Fruit fly (Drosophila melanogaster): ENCODE results near the gene Cipc.

The Cipc gene

dm6 chr3R:26072477-26072876 is 34.2 kb upstream of the Cipc start (continued):
- TF ChIP-seq dsf (GFP tag; optimal IDR thresholded peaks at IDR 0.05; ENCODE audit: borderline replicate concordance) (no peak), N (GFP tag; optimal IDR thresholded peaks at IDR 0.05) (no peak), sage (GFP tag; optimal IDR thresholded peaks at IDR 0.05) (peak; percentile 58), fru (GFP tag; optimal IDR thresholded peaks at IDR 0.05) (peak; percentile 79), Hr78 (GFP tag; optimal IDR thresholded peaks at IDR 0.05) (no peak), Myc (optimal IDR thresholded peaks at IDR 0.05) (no peak), br (GFP tag; optimal IDR thresholded peaks at IDR 0.05) (peak; percentile 77), OdsH (GFP tag; optimal IDR thresholded peaks at IDR 0.05) (peak; percentile 72)

- TF ChIP-seq OdsH (GFP tag; optimal IDR thresholded peaks at IDR 0.05) (peak; percentile 27), h (GFP tag; optimal IDR thresholded peaks at IDR 0.05) (peak; percentile 43), Dfd (GFP tag; optimal IDR thresholded peaks at IDR 0.05) (no peak), Hr83 (GFP tag; optimal IDR thresholded peaks at IDR 0.05; ENCODE audit: poor library complexity, severe bottlenecking) (no peak), CrebA (GFP tag; optimal IDR thresholded peaks at IDR 0.05; ENCODE audit: borderline replicate concordance) (no peak), brk (GFP tag; optimal IDR thresholded peaks at IDR 0.05) (no peak), Vsx2 (GFP tag; optimal IDR thresholded peaks at IDR 0.05; ENCODE audit: partially characterized antibody) (no peak), Abd-B (GFP tag; optimal IDR thresholded peaks at IDR 0.05) (no peak), jim (GFP tag; optimal IDR thresholded peaks at IDR 0.05) (no peak), Sp1 (GFP tag; optimal IDR thresholded peaks at IDR 0.05) (no peak), foxo (GFP tag; optimal IDR thresholded peaks at IDR 0.05) (peak in 1 of 2 experiments; percentile 42), dl (GFP tag; optimal IDR thresholded peaks at IDR 0.05; ENCODE audit: insufficient read depth in 1 of 2, partially characterized antibody in 2 of 2) (no peak), sv (GFP tag; optimal IDR thresholded peaks at IDR 0.05) (no peak), HLH106 (tag; optimal IDR thresholded peaks at IDR 0.05) (peak; percentile 35), Mio (GFP tag; optimal IDR thresholded peaks at IDR 0.05) (no peak), dsf (GFP tag; optimal IDR thresholded peaks at IDR 0.05; ENCODE audit: borderline replicate concordance) (no peak), psq (GFP tag; optimal IDR thresholded peaks at IDR 0.05) (peak; percentile 4), Jra (GFP tag; optimal IDR thresholded peaks at IDR 0.05) (no peak), Hnf4 (GFP tag; optimal IDR thresholded peaks at IDR 0.05) (no peak), Myc (optimal IDR thresholded peaks at IDR 0.05) (no peak), fru (GFP tag; optimal IDR thresholded peaks at IDR 0.05) (peak; percentile 46), pan (optimal IDR thresholded peaks at IDR 0.05) (no peak), lola (GFP tag; optimal IDR thresholded peaks at IDR 0.05) (no peak), GATAd (GFP tag; optimal IDR thresholded peaks at IDR 0.05) (no peak), N (GFP tag; optimal IDR thresholded peaks at IDR 0.05) (no peak), br (GFP tag; optimal IDR thresholded peaks at IDR 0.05) (peak; percentile 2), sage (GFP tag; optimal IDR thresholded peaks at IDR 0.05) (no peak), rgr (GFP tag; optimal IDR thresholded peaks at IDR 0.05) (peak; percentile 5), tai (GFP tag; optimal IDR thresholded peaks at IDR 0.05) (no peak), Hr78 (GFP tag; optimal IDR thresholded peaks at IDR 0.05) (no peak), woc (GFP tag; optimal IDR thresholded peaks at IDR 0.05) (no peak), Dif (GFP tag; optimal IDR thresholded peaks at IDR 0.05; ENCODE audit: partially characterized antibody) (no peak), CG9705 (GFP tag; optimal IDR thresholded peaks at IDR 0.05) (no peak), dmrt93B (GFP tag; optimal IDR thresholded peaks at IDR 0.05) (no peak), ey (GFP tag; optimal IDR thresholded peaks at IDR 0.05) (peak; percentile 8), CG32264 (GFP tag; optimal IDR thresholded peaks at IDR 0.05) (no peak), usp (GFP tag; optimal IDR thresholded peaks at IDR 0.05) (no peak), Rel (GFP tag; optimal IDR thresholded peaks at IDR 0.05) (no peak), Rel (tag; optimal IDR thresholded peaks at IDR 0.05) (no peak)
Observed at dm6 chr3R:26075252-26075651, 31.4 kb upstream of the Cipc start.

- no peak for TF ChIP-seq pan (optimal IDR thresholded peaks at IDR 0.05)
- peak; percentile 3 for TF ChIP-seq Rel (GFP tag; optimal IDR thresholded peaks at IDR 0.05)
- no peak for TF ChIP-seq Rel (tag; optimal IDR thresholded peaks at IDR 0.05)
- no peak for TF ChIP-seq N (GFP tag; optimal IDR thresholded peaks at IDR 0.05)
- no peak for TF ChIP-seq Dfd (GFP tag; optimal IDR thresholded peaks at IDR 0.05)
- peak; percentile 40 for TF ChIP-seq Hnf4 (GFP tag; optimal IDR thresholded peaks at IDR 0.05)
- peak; percentile 69 for TF ChIP-seq fru (GFP tag; optimal IDR thresholded peaks at IDR 0.05)
- TF ChIP-seq Hr83 (GFP tag; optimal IDR thresholded peaks at IDR 0.05; ENCODE audit: poor library complexity, severe bottlenecking) = no peak
- peak in 1 of 2 experiments; percentile 78 for TF ChIP-seq foxo (GFP tag; optimal IDR thresholded peaks at IDR 0.05)
- peak; percentile 60 for TF ChIP-seq OdsH (GFP tag; optimal IDR thresholded peaks at IDR 0.05)
- peak; percentile 8 for TF ChIP-seq CG9705 (GFP tag; optimal IDR thresholded peaks at IDR 0.05)
- no peak for TF ChIP-seq Mio (GFP tag; optimal IDR thresholded peaks at IDR 0.05)
- peak; percentile 54 for TF ChIP-seq psq (GFP tag; optimal IDR thresholded peaks at IDR 0.05)
- TF ChIP-seq Jra (GFP tag; optimal IDR thresholded peaks at IDR 0.05) = peak; percentile 29
- TF ChIP-seq sv (GFP tag; optimal IDR thresholded peaks at IDR 0.05) = no peak
- peak; percentile 62 for TF ChIP-seq br (GFP tag; optimal IDR thresholded peaks at IDR 0.05)
- peak; percentile 43 for TF ChIP-seq dmrt93B (GFP tag; optimal IDR thresholded peaks at IDR 0.05)
- no peak for TF ChIP-seq Myc (optimal IDR thresholded peaks at IDR 0.05)
- no peak for TF ChIP-seq jim (GFP tag; optimal IDR thresholded peaks at IDR 0.05)
- TF ChIP-seq Sp1 (GFP tag; optimal IDR thresholded peaks at IDR 0.05) = peak; percentile 75
- peak; percentile 79 for TF ChIP-seq h (GFP tag; optimal IDR thresholded peaks at IDR 0.05)
- TF ChIP-seq dsf (GFP tag; optimal IDR thresholded peaks at IDR 0.05; ENCODE audit: borderline replicate concordance) = no peak
- TF ChIP-seq sage (GFP tag; optimal IDR thresholded peaks at IDR 0.05) = peak; percentile 33
- TF ChIP-seq rgr (GFP tag; optimal IDR thresholded peaks at IDR 0.05) = peak; percentile 64
- TF ChIP-seq ey (GFP tag; optimal IDR thresholded peaks at IDR 0.05) = peak; percentile 47
- peak; percentile 61 for TF ChIP-seq brk (GFP tag; optimal IDR thresholded peaks at IDR 0.05)
- TF ChIP-seq HLH106 (tag; optimal IDR thresholded peaks at IDR 0.05) = peak; percentile 76
- peak; percentile 8 for TF ChIP-seq woc (GFP tag; optimal IDR thresholded peaks at IDR 0.05)
Observed at dm6 chr3R:26081380-26081991, 25.2 kb upstream of the Cipc start.

All from whole organism, wandering third instar larva.